Worm (Caenorhabditis elegans) whole organism, L2 larva: ENCODE data around the gene ugt-3.

Experiments
- aly-2 ChIP-seq: fragments of 150-350 bp; optimal IDR thresholded peaks from 2 replicates; lab custom pipeline; 2014; ENCODE audit warnings: missing biosample characterization, missing genetic modification characterization
- elt-1 ChIP-seq: fragments of 150-350 bp; optimal IDR thresholded peaks from 2 replicates; lab custom pipeline; 2014; ENCODE audit warnings: missing biosample characterization, missing genetic modification characterization
- mbf-1 ChIP-seq: sonication (generic microtip); optimal IDR thresholded peaks from 2 replicates; lab custom pipeline; 2017; ENCODE audit warnings: missing biosample characterization, missing genetic modification characterization
- nhr-11 ChIP-seq: fragments of 150-350 bp; optimal IDR thresholded peaks from 2 replicates; lab custom pipeline; 2014; ENCODE audit warnings: missing biosample characterization, missing genetic modification characterization
- nhr-12 ChIP-seq: fragments of 150-350 bp; optimal IDR thresholded peaks from 2 replicates; lab custom pipeline; 2014; ENCODE audit warnings: missing biosample characterization, missing genetic modification characterization
- nhr-21 ChIP-seq: fragments of 150-350 bp; optimal IDR thresholded peaks from 2 replicates; lab custom pipeline; 2014; ENCODE audit warnings: missing biosample characterization, missing genetic modification characterization
- skn-1 ChIP-seq: sonication (generic microtip); optimal IDR thresholded peaks from 2 replicates; lab custom pipeline; 2017; ENCODE audit warnings: missing biosample characterization, missing genetic modification characterization
- unc-39 ChIP-seq: fragments of 150-350 bp; optimal IDR thresholded peaks from 2 replicates; lab custom pipeline; 2014; ENCODE audit warnings: missing biosample characterization, missing genetic modification characterization
- unc-62 ChIP-seq: fragments of 150-350 bp; optimal IDR thresholded peaks from 2 replicates; lab custom pipeline; 2014; ENCODE audit warnings: missing biosample characterization, missing genetic modification reagents, missing genetic modification characterization
- ztf-4 ChIP-seq: fragments of 150-350 bp; optimal IDR thresholded peaks from 2 replicates; lab custom pipeline; 2014; ENCODE audit warnings: missing biosample characterization, missing genetic modification characterization

DNA sequence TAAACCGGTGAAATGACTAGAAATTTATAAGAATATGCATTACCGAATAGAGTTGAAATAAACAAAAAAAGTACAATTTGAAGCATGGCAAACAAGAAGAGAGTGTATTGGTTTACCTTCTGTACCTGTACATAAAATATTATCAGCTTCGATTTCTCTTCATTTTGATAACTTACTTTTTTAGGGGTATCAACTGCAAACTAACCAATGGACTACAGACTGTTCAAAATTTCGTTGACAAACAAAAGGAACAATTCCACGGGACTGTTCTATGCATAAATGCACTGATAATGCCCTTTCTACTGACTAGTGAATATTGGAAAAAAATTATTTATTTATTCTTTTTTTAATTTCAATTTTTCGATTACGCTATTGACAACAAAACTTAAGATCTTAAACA is 2.1 kb downstream of the ugt-3 start, which contains the start of gene ugt-6:
- TF ChIP-seq nhr-21 (tag; lab: Kevin White, UChicago) (no peak), nhr-12 (no peak), unc-62 (GFP tag; lab: Kevin White, UChicago) (no peak), ztf-4 (tag; lab: Kevin White, UChicago) (no peak), nhr-11 (no peak), mbf-1 (tag; lab: Kevin White, UChicago) (no peak), aly-2 (no peak), unc-39 (no peak), skn-1 (no peak), elt-1 (no peak)
